Fruit fly (Drosophila melanogaster) whole organism, adult: Measurements from ENCODE around the gene CG11417.

Experiments used
- CG11617 ChIP-seq: fragments of 200-800 bp; sonication (Bioruptor generic); optimal IDR thresholded peaks from 2 replicates; lab custom pipeline; 2017; ENCODE audit warnings: mild to moderate bottlenecking, missing biosample characterization, missing genetic modification reagents, missing genetic modification characterization
- CG12768 ChIP-seq: fragments of 200-800 bp; sonication (Bioruptor generic); optimal IDR thresholded peaks from 2 replicates; lab custom pipeline; 2017; ENCODE audit warnings: missing biosample characterization, missing genetic modification characterization, mild to moderate bottlenecking, moderate library complexity, missing genetic modification reagents
- CG14711 ChIP-seq: fragments of 200-800 bp; sonication (Bioruptor generic); optimal IDR thresholded peaks from 2 replicates; lab custom pipeline; 2018; ENCODE audit warnings: missing biosample characterization, mild to moderate bottlenecking, missing genetic modification characterization, moderate library complexity
- CG1620 ChIP-seq: fragments of 200-800 bp; sonication (Bioruptor generic); optimal IDR thresholded peaks from 2 replicates; lab custom pipeline; 2016; ENCODE audit warnings: missing biosample characterization, missing genetic modification characterization
- CG33017 ChIP-seq: fragments of 200-800 bp; sonication (Bioruptor generic); optimal IDR thresholded peaks from 2 replicates; lab custom pipeline; 2018; ENCODE audit warnings: missing biosample characterization, mild to moderate bottlenecking, missing genetic modification characterization, moderate library complexity
- CG5204 ChIP-seq: fragments of 200-800 bp; sonication (Bioruptor generic); optimal IDR thresholded peaks from 2 replicates; lab custom pipeline; 2016; ENCODE audit warnings: missing biosample characterization, missing genetic modification characterization
- CG7045 ChIP-seq: fragments of 200-800 bp; sonication (Bioruptor generic); optimal IDR thresholded peaks from 2 replicates; lab custom pipeline; 2017; ENCODE audit warnings: missing biosample characterization, mild to moderate bottlenecking, missing genetic modification characterization
- CG7101 ChIP-seq: fragments of 200-800 bp; sonication (Bioruptor generic); optimal IDR thresholded peaks from 2 replicates; lab custom pipeline; 2018; ENCODE audit warnings: missing biosample characterization, mild to moderate bottlenecking, missing genetic modification characterization, moderate library complexity
- Clk ChIP-seq: fragments of 200-800 bp; sonication (Bioruptor generic); optimal IDR thresholded peaks from 2 replicates; lab custom pipeline; 2017; ENCODE audit warnings: missing biosample characterization, missing genetic modification characterization
- Crg-1 ChIP-seq: fragments of 200-800 bp; sonication (Bioruptor generic); optimal IDR thresholded peaks from 2 replicates; lab custom pipeline; 2016; ENCODE audit warnings: missing biosample characterization, missing genetic modification characterization
- Hr96 ChIP-seq: fragments of 200-800 bp; sonication (Bioruptor generic); optimal IDR thresholded peaks from 2 replicates; lab custom pipeline; 2016; ENCODE audit warnings: missing biosample characterization, missing genetic modification characterization
- Mnt ChIP-seq: fragments of 200-800 bp; sonication (Bioruptor generic); optimal IDR thresholded peaks from 2 replicates; lab custom pipeline; 2016; ENCODE audit warnings: missing biosample characterization, mild to moderate bottlenecking, missing genetic modification characterization
- bab1 ChIP-seq: fragments of 200-800 bp; sonication (Bioruptor generic); optimal IDR thresholded peaks from 3 replicates; lab custom pipeline; 2019; ENCODE audit warnings: missing biosample characterization, mild to moderate bottlenecking, missing genetic modification characterization, moderate library complexity
- cic ChIP-seq: fragments of 200-800 bp; sonication (Bioruptor generic); optimal IDR thresholded peaks from 2 replicates; lab custom pipeline; 2017; ENCODE audit warnings: missing biosample characterization, mild to moderate bottlenecking, missing genetic modification characterization, moderate library complexity
- cnc ChIP-seq, 2 experiments: fragments of >200 bp; optimal IDR thresholded peaks; 2 replicates each; lab custom pipeline; 2017
- kay ChIP-seq: fragments of 200-800 bp; sonication (Bioruptor generic); peaks from one replicate; lab custom pipeline; 2016; ENCODE audit warnings: missing biosample characterization, missing genetic modification characterization, borderline replicate concordance
- ovo ChIP-seq: fragments of 200-800 bp; sonication (Bioruptor generic); optimal IDR thresholded peaks from 2 replicates; lab custom pipeline; 2016; ENCODE audit warnings: missing biosample characterization, missing genetic modification characterization
- pad ChIP-seq: fragments of 200-800 bp; sonication (Bioruptor generic); optimal IDR thresholded peaks from 3 replicates; lab custom pipeline; 2017; ENCODE audit warnings: missing biosample characterization, missing genetic modification characterization, mild to moderate bottlenecking, moderate library complexity, missing genetic modification reagents
- tj ChIP-seq: fragments of 200-800 bp; sonication (Bioruptor generic); optimal IDR thresholded peaks from 3 replicates; lab custom pipeline; 2017; ENCODE audit warnings: missing biosample characterization, mild to moderate bottlenecking, missing genetic modification characterization, moderate library complexity
- toe ChIP-seq: fragments of 200-800 bp; sonication (Bioruptor generic); optimal IDR thresholded peaks from 2 replicates; lab custom pipeline; 2016; ENCODE audit warnings: missing biosample characterization, missing genetic modification characterization

The CG11417 gene

dm6 chrX:1357501-1357900 is 3.7 kb downstream of the CG11417 start, which contains the start of gene png:
Gene png, minus strand, starts transcription at chrX:1357601.
- TF ChIP-seq cnc (optimal IDR thresholded peaks at IDR 0.05; lab: Kevin White, UChicago), result no peak
- TF ChIP-seq cic, result no peak
- no peak for TF ChIP-seq CG7045 (GFP tag; lab: Kevin White, UChicago)
- peak; percentile 16 for TF ChIP-seq pad (GFP tag; lab: Kevin White, UChicago)
- no peak for TF ChIP-seq CG1620
- TF ChIP-seq CG5204, result no peak

dm6 chrX:1368949-1369348 is 15.1 kb downstream of the CG11417 start, which contains the start of gene CG14770:
Gene CG14770, plus strand, starts transcription at chrX:1369249.
- TF ChIP-seq kay (GFP tag; lab: Kevin White, UChicago) (no peak), ovo (GFP tag; lab: Kevin White, UChicago) (no peak), CG14711 (tag; lab: Kevin White, UChicago) (no peak), pad (GFP tag; lab: Kevin White, UChicago) (no peak), Hr96 (GFP tag; lab: Kevin White, UChicago) (no peak), Mnt (GFP tag; lab: Kevin White, UChicago) (no peak), Crg-1 (GFP tag; lab: Kevin White, UChicago) (no peak), CG1620 (no peak), Clk (GFP tag; lab: Kevin White, UChicago) (no peak), CG5204 (no peak), cic (no peak), CG33017 (no peak), CG7101 (tag; lab: Kevin White, UChicago) (no peak), bab1 (GFP tag; lab: Kevin White, UChicago) (no peak), CG7045 (GFP tag; lab: Kevin White, UChicago) (no peak), tj (GFP tag; lab: Kevin White, UChicago) (no peak), CG12768 (GFP tag; lab: Kevin White, UChicago) (no peak), CG11617 (GFP tag; lab: Kevin White, UChicago) (no peak), cnc (optimal IDR thresholded peaks at IDR 0.05; lab: Kevin White, UChicago) (no peak)

dm6 chrX:1370104-1370802 is 16.4 kb downstream of the CG11417 start, which contains the start of gene ssx:
Gene ssx, plus strand, starts transcription at chrX:1370580.
- TF ChIP-seq Clk (GFP tag; lab: Kevin White, UChicago), result no peak
- TF ChIP-seq tj (GFP tag; lab: Kevin White, UChicago), result peak; percentile 62
- peak; percentile 53 for TF ChIP-seq CG7101 (tag; lab: Kevin White, UChicago)
- no peak for TF ChIP-seq cnc (optimal IDR thresholded peaks at IDR 0.05; lab: Kevin White, UChicago)
- peak; percentile 50 for TF ChIP-seq Crg-1 (GFP tag; lab: Kevin White, UChicago)
- TF ChIP-seq bab1 (GFP tag; lab: Kevin White, UChicago), result peak; percentile 57
- TF ChIP-seq Mnt (GFP tag; lab: Kevin White, UChicago), result peak; percentile 31
- peak; percentile 20 for TF ChIP-seq CG11617 (GFP tag; lab: Kevin White, UChicago)
- peak; percentile 24 for TF ChIP-seq CG14711 (tag; lab: Kevin White, UChicago)

- no peak for TF ChIP-seq CG11617 (GFP tag; lab: Kevin White, UChicago)
- TF ChIP-seq CG12768 (GFP tag; lab: Kevin White, UChicago), result no peak
- TF ChIP-seq Mnt (GFP tag; lab: Kevin White, UChicago), result no peak
- TF ChIP-seq CG1620, result no peak
- TF ChIP-seq CG14711 (tag; lab: Kevin White, UChicago), result no peak
- TF ChIP-seq Clk (GFP tag; lab: Kevin White, UChicago), result no peak
- TF ChIP-seq Crg-1 (GFP tag; lab: Kevin White, UChicago), result no peak
- no peak for TF ChIP-seq toe (GFP tag; lab: Kevin White, UChicago)
- no peak for TF ChIP-seq bab1 (GFP tag; lab: Kevin White, UChicago)
- no peak for TF ChIP-seq CG33017
- no peak for TF ChIP-seq ovo (GFP tag; lab: Kevin White, UChicago)
- no peak for TF ChIP-seq CG7101 (tag; lab: Kevin White, UChicago)
- no peak for TF ChIP-seq kay (GFP tag; lab: Kevin White, UChicago)
- TF ChIP-seq CG7045 (GFP tag; lab: Kevin White, UChicago), result no peak
- TF ChIP-seq cnc (optimal IDR thresholded peaks at IDR 0.05; lab: Kevin White, UChicago), result no peak
- TF ChIP-seq tj (GFP tag; lab: Kevin White, UChicago), result no peak
- TF ChIP-seq Hr96 (GFP tag; lab: Kevin White, UChicago), result no peak
- no peak for TF ChIP-seq cic
These were observed 18.9 kb downstream of the CG11417 start for dm6 chrX:1372667-1373066.

- TF ChIP-seq tj (GFP tag; lab: Kevin White, UChicago) (peak; percentile 75), cic (peak; percentile 33), CG14711 (tag; lab: Kevin White, UChicago) (no peak), bab1 (GFP tag; lab: Kevin White, UChicago) (peak; percentile 41)
These were observed 21.6 kb downstream of the CG11417 start, which contains the start of gene AMPKalpha for dm6 chrX:1375265-1375958. Gene AMPKalpha, plus strand, starts transcription at chrX:1375536.
